Fruit fly (Drosophila melanogaster) ovary, adult (tissue): ENCODE results near the gene CG34290.

Experiments used
- CG17801 ChIP-seq: fragments of 200-800 bp; optimal IDR thresholded peaks from 2 replicates; lab custom pipeline; 2019; ENCODE audit warnings: missing biosample characterization, mild to moderate bottlenecking, missing genetic modification characterization, moderate library complexity; ENCODE audit not compliant: partially characterized antibody

Gene CG34290

DNA sequence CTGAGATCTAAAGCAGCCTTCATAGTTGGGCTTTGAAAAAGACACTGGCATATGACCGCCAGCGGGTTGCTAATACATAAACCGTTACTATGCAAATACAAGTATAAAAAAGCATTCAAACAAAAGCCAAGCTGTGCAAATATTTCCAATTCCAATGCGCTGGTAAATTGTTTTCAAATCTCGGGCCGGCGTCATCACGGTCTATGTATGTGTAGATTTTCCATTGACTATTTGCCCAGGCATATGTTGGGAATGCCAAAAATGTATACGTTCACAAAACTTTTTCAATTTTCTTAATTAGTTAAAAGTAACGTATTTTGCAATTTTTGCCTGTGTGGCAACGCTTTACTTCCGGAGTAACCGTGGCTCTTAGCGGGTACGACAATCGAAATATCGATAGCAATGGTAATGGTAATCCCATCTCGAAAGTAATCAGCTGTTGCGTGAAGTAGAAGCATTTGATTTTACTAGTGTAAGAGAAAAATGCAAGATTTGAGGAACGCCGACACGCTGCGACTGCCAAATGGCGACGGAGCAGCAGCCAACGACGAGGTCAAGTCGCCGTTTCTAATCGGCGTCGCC lies at the start of gene CG34290, which contains the start of gene Uck:
Gene CG34290 (minus strand): TSS at position 51 of the 582 bp plus-strand sequence.
Gene Uck (plus strand): TSS at position 405 of the 582 bp plus-strand sequence.
- TF ChIP-seq CG17801: peak; percentile 73

DNA sequence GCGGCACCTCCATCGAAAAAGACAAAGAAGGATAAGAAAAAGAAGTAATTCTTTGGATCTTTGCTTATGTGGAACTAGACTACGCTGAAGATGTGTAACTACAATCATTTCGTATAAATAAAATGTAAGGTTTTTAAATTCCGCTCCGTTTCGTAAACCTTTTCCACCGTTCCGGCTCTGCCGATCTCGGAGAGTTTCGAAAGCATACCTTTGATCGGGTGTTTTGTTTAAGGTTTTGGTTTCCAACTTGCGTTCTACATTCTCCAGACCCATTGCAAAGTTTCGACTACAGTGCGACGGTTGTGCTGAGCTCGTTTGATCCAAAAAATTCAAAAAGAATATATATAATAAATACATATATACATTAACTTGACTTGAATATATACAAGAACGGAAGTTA lies 47.0 kb upstream of the CG34290 start, which contains the start of gene CG6432:
Gene CG6432 (plus strand): TSS at position 301 of the 400 bp plus-strand sequence.
- TF ChIP-seq CG17801: no peak

DNA sequence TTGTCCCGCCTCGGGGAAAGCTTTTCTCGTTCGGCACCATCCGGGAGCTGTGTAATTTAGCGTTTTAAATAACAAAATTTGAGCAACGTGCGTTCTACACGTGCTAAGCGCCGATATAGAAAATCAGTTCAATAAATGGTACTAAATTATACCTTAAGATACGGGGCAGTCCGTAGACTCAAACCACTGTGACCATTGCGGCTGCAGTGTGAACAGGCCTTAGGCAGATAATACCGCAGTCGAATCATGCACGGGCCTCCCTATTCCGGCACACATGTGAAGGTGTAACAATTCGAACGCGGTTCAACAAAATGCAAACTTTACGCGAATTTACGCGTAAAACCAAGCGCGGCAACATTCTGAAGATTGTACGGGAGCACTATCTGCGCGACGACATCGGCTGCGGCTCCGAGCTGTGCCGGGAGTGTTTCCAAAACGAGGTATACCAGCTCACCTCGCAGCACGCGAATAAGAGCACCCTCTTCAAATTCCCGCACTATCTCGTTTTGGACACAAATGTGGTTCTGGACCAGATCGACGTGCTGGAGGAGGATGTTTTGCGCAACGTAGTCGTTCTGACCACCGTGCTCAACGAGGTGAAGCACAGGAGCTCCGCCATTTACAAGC lies 43.7 kb upstream of the CG34290 start, which contains the start of the genes Rrp5 and Dis3:
Gene Rrp5 (minus strand): TSS at position 135 of the 627 bp plus-strand sequence.
Gene Dis3 (plus strand): TSS at position 252 of the 627 bp plus-strand sequence.
- no peak for TF ChIP-seq CG17801

DNA sequence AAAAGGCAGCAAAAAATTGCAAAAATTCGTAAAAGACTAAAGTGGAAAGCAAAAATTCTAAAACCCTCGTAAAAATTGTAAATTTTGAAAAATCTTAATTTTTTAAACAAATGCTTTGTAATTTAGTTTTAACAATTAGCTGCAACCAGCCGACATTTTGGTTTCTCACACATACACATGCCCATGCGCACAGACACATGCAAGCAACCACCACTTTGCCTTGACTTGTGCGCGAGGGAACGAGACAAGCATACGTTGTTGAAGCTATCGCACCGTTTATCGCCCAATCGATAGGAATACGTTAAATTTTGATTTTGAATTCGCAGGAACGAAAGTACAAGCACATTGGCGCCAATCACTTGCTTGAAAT lies 30.7 kb upstream of the CG34290 start:
- peak; percentile 8 for TF ChIP-seq CG17801

DNA sequence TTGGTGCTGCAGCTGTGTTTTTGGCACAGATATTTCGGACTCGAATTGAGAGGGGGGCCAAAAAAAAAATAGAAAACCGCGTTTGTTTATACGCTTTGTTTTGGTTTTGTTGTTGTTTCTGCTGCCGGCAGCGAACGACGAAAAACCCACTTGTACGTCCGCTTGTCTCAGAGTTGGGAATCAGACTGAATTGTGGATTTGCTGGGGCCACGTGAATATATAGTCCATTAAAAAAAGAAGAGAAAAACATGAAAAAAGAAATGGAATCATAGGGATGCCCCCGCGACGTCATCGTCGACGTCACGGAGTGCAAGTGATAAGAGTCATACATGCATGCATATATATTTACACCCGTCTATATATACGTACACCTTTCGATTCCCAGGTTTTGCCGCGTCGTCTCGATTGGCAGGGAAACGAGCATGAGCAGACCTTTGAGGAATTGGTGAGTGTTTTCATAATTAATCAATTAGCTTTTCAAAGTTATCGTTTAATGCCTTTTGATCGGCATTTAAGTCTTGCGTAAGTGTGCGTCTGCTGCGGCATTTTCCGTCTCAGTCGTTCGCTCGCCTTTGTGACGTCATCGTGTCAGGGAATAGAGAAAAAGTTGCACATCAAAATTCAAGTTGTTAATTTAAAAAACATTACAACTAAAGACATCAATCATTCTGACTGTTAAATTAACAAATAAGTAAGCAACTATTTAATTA lies 30.2 kb upstream of the CG34290 start:
- TF ChIP-seq CG17801: no peak

DNA sequence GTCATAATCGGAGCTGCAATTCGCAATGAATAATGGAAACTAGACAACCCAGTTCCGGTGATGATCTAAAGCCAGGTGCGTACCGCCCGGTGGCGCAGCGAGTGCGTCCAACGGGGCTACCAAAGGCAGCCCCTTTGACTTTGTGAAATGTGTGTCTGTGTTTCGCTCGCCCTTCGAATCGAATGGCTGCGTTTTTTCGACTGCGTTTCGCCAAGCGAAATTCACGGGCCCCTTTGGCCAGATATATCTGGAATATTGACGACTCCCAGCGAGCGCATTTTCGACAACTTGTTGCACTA lies 29.4 kb upstream of the CG34290 start:
- TF ChIP-seq CG17801: no peak

DNA sequence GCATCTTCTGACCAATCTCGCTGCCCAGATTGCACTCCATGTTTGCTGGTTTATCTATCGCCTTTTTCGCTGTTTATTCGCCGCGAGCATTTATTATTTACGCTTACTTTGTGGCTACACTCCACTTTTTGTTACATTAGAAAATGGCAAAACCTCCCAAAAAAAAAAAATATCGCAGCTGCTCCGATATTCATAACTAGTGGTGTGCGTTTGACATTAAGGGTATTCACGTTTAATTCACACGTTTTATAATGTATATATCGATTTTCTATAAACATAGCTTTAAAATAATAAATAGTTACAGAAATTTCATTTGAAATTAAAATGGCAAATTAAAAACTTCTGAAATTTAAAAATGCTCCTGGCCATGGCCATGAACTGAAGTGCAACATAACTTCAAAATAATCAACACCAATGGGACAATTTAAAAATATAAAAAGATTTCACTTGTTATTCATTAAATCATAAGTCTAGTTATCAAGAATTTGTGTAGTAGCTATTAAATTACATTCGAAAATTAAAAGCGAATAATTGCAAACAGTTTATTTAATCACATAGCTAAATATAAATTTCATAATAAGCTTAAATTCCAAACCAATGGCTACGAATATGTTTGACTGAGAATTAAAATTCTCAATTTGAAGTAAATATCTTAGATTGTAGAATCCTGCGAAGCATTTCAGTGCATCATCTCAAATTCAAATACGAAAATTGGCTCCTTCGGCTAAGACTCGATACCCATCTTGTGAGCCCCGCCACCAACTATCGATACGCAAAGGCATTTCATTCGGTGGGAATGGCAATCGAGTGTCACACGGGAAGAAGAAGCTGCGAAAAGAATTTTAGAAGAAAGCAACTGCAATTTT lies 28.8 kb upstream of the CG34290 start, which contains the start of the genes Nab2 and BRWD3:
Gene Nab2 (minus strand): TSS at position 203 of the 866 bp plus-strand sequence.
Gene BRWD3 (plus strand): TSS at position 784 of the 866 bp plus-strand sequence.
- peak; percentile 17 for TF ChIP-seq CG17801

DNA sequence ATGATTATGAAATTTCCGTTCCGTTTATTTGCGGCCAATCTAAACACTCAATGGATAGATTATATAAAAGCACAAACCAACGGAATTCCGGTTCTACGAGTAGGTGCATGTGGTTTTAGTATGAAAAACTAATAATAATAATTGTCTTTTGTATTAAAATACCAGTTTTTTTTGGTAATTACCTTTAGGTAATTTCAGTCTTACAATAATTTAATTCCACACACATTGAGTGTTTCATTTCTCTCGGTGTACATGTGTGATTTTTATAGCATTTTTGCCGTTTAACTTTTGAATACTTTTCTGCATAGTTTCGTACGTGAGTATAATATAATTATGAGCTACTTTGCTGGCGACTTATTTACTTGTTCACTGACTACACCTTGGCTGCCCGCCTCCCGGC lies 13.4 kb upstream of the CG34290 start:
- TF ChIP-seq CG17801: peak; percentile 43

DNA sequence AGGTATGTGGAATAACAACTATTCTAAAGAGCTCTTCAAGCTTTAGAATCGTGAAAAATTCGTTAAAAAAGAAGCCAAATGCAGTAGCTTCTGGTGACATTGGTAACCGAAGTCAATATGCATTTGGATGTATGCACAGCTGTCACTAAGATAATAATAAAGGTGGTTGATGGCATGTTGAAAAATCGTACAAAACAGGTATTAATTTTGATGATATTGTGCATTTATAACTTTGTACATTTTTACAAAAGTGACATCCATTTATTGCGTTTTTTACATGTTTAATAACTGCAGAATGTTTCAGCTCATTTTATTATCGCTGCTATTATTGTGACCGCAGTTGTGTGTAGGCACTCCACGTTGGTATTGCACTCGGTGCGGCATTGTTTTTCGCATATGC lies 11.9 kb upstream of the CG34290 start:
- peak; percentile 52 for TF ChIP-seq CG17801

DNA sequence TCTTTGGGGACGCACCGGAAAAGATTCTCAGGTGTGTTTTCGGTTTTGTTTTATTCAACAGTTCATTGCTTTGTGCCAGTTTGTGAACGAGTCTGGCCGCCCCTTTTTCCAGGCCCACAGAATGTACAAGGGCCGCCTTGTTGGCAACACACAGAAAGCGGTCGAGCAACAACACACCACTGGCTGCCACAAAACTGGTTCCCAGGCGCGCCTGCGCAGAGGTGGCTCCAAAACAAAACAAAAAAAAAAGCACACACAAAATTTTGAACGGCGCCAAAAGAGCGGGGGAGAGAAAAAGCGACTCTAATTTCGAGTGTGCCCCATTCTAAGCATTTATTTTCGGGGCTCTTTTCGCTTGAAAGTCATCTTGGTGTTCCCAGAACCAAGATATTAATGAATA lies 9.5 kb upstream of the CG34290 start:
- no peak for TF ChIP-seq CG17801

DNA sequence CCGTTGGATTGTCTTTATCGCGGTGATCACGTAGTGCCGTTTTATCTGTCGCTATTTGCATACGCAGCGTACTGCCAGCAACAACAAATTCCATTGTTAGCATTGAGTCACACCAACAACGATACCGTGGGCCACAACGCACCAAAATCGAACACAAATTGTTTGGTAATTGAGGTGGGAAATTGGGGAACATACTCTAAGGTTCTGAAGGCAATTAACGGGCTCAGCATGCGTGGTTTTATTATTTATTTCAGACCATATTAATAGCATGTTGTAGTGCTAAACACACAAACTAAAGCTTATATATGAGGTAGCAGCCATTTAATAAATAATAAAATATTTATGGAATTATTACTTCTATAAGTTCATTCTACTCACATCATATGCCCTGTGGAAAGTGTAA lies 8.9 kb upstream of the CG34290 start:
- TF ChIP-seq CG17801: no peak

DNA sequence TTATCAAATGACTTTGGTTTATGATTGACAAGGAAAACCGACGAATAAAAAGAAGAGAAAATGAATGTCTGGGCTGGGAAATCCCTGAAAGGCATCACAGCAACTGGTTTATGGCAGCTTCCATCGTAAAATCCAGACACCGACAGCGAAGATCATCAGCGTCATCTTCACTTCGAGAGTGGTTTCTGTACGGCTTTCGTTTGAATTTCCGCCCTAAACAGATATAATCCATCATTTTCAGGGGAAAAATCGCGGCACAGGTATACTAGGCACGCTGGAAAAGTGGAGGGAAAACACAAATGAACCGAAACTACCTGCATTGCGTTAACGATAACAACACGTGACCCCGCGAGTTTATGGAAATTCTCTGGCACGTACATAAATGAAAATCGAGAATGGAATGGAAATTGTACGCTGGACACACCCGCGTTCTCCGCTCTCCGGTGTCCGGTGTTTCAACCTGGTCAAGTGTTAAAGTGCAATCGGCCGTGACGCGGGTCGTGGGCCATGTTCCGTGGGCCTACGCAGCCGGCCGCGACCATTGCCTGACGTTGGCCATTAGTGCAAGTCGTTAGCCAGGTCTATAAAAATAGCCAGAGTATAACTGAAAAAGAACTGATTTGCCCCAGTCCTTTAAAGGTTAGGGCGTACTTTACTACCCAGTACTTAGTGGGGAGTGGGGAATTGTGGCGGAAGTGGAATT lies 8.0 kb upstream of the CG34290 start:
- no peak for TF ChIP-seq CG17801

DNA sequence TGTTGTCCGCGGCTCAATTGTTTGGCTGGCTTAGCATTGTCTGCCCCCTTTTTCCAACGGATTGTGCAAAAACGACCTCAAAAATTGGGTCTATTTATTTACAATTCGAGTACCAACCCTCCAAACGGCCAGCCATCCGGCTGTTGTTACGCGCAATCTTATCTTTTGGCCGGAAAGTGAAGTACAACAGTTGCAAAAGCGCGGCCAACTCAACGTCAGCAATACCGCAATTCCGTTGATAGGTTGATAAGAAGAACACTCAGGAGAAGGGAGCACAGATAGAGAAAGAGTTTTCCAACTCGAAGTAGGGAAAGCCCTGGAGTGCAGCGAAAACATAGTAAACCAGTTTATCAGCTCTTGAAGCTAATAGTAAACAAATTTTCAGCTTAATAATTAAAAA lies 7.3 kb upstream of the CG34290 start:
- TF ChIP-seq CG17801: no peak

DNA sequence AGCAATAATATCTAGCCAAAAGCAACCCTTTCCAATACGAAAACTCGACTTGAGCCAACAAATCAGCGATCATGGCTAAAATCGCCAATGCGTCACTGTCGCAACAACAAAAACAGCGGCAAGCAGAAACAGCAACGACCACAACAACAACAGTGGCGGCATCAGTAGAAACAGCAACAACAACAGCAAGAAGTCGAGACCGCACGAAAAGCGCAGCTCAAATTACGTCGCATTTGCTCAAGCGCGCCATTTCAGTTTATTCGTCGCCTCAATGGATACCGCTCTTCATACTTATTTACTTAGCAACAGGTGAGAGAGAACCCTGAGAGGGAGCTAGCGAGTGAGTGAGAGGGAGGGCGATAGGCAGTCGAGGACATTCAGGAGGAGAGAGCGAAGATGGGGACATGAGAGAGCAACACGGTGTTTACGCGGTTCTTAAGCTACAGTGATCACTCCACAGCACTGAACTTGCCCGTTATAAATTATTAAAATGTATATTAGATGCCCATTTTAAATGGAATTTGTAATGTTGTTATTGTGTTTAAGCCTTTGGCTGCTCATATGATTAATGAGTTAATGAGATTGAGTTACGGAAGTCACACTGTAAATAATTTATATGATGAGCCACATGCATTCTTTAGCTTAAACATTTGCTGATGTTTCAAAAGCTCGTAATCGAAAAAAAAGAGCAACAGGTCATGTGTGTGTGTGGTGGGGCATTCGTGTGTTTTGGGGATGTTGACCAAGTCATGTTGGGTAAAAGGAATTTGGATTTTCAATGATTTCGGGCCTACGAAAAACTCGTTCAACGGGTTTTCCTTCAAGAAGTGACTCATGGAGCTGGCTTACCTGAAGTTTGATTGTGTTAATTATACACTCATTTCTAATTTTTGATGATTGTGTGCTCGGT lies 6.2 kb upstream of the CG34290 start:
- TF ChIP-seq CG17801: peak; percentile 95
